Worm (Caenorhabditis elegans): ENCODE data around the gene B0454.8.

The B0454.8 gene

DNA sequence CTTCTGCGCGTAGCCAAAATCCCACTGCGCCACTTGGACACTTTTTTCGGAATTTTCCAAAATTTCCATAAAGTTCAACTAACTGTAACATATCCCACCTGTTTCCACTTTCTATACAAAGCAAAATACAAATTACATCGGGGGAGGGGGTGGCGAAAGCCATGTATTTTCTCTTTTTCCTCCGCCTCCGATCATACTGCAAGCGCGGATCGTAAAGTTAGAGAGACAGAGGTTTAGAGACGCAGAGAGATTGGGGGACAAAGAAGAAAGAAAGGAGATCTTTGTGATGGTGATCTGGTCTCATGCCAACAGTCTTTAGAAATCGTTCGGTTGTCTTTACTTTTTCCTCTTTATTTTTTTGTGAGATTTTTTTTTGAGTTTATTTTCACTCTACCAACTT, 15.0 kb downstream of the B0454.8 start:
- TF ChIP-seq F37D6.2 (tag; optimal IDR thresholded peaks at IDR 0.05), result no peak
- TF ChIP-seq hlh-11 (tag; optimal IDR thresholded peaks at IDR 0.05), result peak; percentile 4
- peak; percentile 37 for TF ChIP-seq aha-1 (tag)
- TF ChIP-seq hlh-30 (tag; optimal IDR thresholded peaks at IDR 0.05; ENCODE audit: insufficient read depth), result peak; percentile 2
- peak; percentile 2 for TF ChIP-seq nhr-28 (tag; optimal IDR thresholded peaks at IDR 0.05)
- TF ChIP-seq nhr-111 (GFP tag; optimal IDR thresholded peaks at IDR 0.05), result no peak

DNA sequence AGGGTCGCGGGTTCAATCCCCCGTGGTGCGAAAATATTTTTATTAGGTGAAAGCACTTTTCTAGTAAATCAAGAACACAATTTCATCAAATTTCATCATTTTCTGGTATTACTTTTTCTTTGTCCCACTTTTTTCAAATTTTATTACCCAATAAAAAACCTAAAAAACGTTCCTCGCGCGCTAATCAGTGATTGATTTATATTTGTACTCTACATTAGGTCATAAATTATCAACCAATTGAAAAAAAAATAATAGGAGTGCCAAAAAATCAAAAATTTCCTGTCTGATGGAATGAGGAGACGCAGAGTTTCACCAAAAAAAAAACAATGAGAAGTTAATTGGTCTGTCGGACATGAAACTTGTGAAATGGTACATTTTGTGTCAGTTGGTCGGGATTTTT, 18.6 kb downstream of the B0454.8 start:
- TF ChIP-seq php-3 (GFP tag; IDR thresholded peaks at IDR 0.05), result peak; percentile 83
- TF ChIP-seq nhr-28 (tag; optimal IDR thresholded peaks at IDR 0.05), result peak; percentile 18
- no peak for TF ChIP-seq ceh-28 (tag; optimal IDR thresholded peaks at IDR 0.05)
- 0 out of 2 replicates have a peak, but pooled peaks have one; percentile 8 for TF ChIP-seq dmd-6 (GFP tag; IDR thresholded peaks at IDR 0.05)
- TF ChIP-seq Y5F2A.4 (GFP tag; optimal IDR thresholded peaks at IDR 0.05), result no peak
- TF ChIP-seq ceh-20 (GFP tag; IDR thresholded peaks at IDR 0.05), result peak; percentile 86
- TF ChIP-seq daf-8 (GFP tag; IDR thresholded peaks at IDR 0.05), result no peak
- TF ChIP-seq tra-1 (GFP tag; IDR thresholded peaks at IDR 0.05), result 0 out of 2 replicates have a peak, but pooled peaks have one; percentile 14

DNA sequence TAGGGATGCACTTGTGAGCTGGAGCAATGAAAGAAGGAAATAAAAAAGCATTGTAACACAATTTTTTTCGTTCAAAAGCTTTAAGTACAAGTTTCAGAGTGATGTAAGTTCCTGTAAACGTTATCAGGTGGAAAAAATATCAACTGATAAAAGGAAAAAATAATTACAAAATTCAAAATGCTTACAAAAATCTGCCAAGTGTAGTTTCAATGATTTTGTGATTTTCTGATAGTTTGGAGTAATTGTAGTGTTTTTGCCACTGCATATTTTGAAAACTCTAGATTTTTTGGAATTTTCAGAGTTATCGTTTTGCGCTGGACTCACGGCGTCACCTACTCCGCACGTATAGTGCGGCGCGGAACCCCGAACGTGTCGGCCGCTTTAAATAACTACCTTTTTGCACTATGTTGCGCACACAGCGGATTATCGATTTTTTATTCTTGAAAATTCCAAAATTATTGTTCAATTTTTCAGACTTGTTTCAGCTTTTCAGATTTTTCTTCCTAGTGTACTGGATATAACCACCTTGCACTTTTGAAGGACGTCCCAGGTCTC, 19.8 kb downstream of the B0454.8 start, which contains the start of gene clec-2:
Gene clec-2, minus strand, starts transcription at position 51 of the 555 bp plus-strand sequence.
- TF ChIP-seq aha-1 (tag) (peak; percentile 7), ZK337.2 (GFP tag; IDR thresholded peaks at IDR 0.05) (no peak)

DNA sequence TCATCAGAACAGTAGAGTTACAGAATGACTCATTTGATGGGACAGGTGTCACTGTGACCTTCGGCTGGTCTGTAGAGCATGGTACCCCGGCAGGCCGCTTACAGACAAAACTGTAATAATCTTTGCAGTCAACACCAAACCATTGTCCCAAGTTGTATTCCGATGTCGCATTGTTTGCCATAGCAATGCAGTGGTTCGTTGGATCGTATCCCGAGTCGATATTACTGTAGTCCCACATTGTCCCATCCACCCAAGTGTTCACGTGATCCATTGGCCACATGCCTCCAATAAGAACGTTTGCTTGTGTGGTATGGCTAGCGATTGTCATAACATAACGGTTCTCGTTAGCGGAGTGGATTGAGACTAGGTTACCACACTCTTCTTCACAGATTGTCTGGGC, 22.4 kb downstream of the B0454.8 start:
- no peak for TF ChIP-seq skn-1 (tag; optimal IDR thresholded peaks at IDR 0.05)
- TF ChIP-seq T26A8.4 (GFP tag; IDR thresholded peaks at IDR 0.05), result no peak
- TF ChIP-seq unc-62 (GFP tag; optimal IDR thresholded peaks at IDR 0.05 in 1 of 2), result peak in 1 of 2 experiments; percentile 91
- TF ChIP-seq unc-62 (tag; optimal IDR thresholded peaks at IDR 0.05), result no peak

DNA sequence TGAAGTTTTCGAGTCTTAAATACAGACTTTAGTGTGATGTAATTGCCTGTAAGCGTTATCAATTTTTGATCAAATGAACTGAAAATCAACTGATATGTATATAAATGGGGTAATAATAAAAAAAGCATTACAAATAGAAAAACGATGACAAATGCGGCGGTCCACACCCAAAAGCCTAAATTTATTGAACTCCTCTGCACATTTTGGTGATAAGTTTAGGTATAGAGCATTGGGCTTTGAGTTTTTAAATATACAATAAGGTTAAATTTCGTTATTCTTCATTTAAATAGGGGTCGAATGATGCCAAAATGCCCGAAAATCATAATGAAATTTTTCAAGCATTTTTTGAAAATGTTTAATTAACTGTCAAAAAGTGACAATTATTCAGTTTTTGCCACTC, 23.5 kb downstream of the B0454.8 start, which contains the start of gene clec-3:
Gene clec-3, minus strand, starts transcription at position 101 of the 400 bp plus-strand sequence.
- TF ChIP-seq unc-39 (tag; optimal IDR thresholded peaks at IDR 0.05) (no peak), set-16 (GFP tag; IDR thresholded peaks at IDR 0.05) (no peak), ZK337.2 (GFP tag; IDR thresholded peaks at IDR 0.05) (no peak), ztf-7 (tag; optimal IDR thresholded peaks at IDR 0.05) (no peak), nhr-102 (tag; optimal IDR thresholded peaks at IDR 0.05) (no peak), Y5F2A.4 (GFP tag; optimal IDR thresholded peaks at IDR 0.05) (no peak), zag-1 (tag; optimal IDR thresholded peaks at IDR 0.05) (no peak), ceh-82 (tag; optimal IDR thresholded peaks at IDR 0.05) (no peak), ces-1 (GFP tag; optimal IDR thresholded peaks at IDR 0.05) (no peak), nhr-76 (tag; optimal IDR thresholded peaks at IDR 0.05) (no peak), attf-4 (tag; optimal IDR thresholded peaks at IDR 0.05) (no peak), madf-9 (GFP tag; conservative IDR thresholded peaks at IDR 0.05) (no peak), fkh-10 (GFP tag; optimal IDR thresholded peaks at IDR 0.05) (no peak), Y105C5A.15 (GFP tag; IDR thresholded peaks at IDR 0.05) (no peak), lim-7 (GFP tag; IDR thresholded peaks at IDR 0.05) (no peak)

DNA sequence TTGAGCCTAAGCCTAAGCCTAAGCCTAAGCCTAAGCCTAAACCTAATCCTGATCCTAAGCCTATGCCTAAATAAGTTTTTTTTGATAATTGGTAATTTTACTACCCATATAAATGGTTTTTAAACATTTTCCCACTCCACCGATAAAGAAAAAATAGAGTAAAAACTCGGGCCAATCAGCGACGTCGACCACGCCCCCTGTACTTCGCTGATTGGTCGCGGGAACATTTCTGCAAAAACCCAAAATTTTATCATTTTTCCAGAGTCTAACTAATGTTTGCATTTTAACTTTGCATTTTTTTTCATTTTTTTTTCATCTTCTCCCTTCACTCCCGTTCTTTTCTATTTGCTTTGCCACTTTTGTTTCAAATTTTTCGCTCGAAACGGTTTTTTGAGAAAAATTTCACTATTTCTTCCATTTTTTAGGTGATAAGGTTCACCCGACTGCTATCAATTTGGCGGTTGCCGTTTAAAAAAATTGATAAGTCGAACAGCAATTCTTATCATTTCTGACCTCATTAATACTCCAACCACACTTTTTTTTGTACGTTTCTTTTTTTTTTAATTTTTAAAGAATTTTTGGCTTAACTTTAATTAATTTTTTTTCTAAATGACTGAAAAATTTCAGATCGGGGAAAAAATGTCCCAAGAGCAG, 28.9 kb downstream of the B0454.8 start, which contains the start of gene C41H7.2:
Gene C41H7.2, plus strand, starts transcription at position 622 of the 654 bp plus-strand sequence.
- no peak for TF ChIP-seq snpc-4 (tag; optimal IDR thresholded peaks at IDR 0.05)
- peak; percentile 51; the same call in 1 of the 2 replicates for TF ChIP-seq dmd-6 (GFP tag; IDR thresholded peaks at IDR 0.05)
- TF ChIP-seq hmg-1.1 (GFP tag; IDR thresholded peaks at IDR 0.05), result no peak
- TF ChIP-seq lin-38 (GFP tag; IDR thresholded peaks at IDR 0.05), result no peak
- no peak for TF ChIP-seq nhr-76 (tag; optimal IDR thresholded peaks at IDR 0.05)
- TF ChIP-seq Y48G9A.11 (GFP tag; IDR thresholded peaks at IDR 0.05), result no peak
- no peak for TF ChIP-seq T20F7.1 (GFP tag; optimal IDR thresholded peaks at IDR 0.05)
- no peak for TF ChIP-seq daf-16 (GFP tag; optimal IDR thresholded peaks at IDR 0.05)
- TF ChIP-seq daf-16 (tag; optimal IDR thresholded peaks at IDR 0.05), result peak; percentile 48
- TF ChIP-seq vab-7 (GFP tag; IDR thresholded peaks at IDR 0.05), result no peak
- TF ChIP-seq F44E2.7 (GFP tag; IDR thresholded peaks at IDR 0.05), result no peak
- TF ChIP-seq pha-4 (GFP tag; IDR thresholded peaks at IDR 0.05), result no peak
- no peak for TF ChIP-seq pha-4 (tag; optimal IDR thresholded peaks at IDR 0.05)
- no peak for TF ChIP-seq ztf-7 (tag; optimal IDR thresholded peaks at IDR 0.05)
- TF ChIP-seq Y75B8A.6 (GFP tag; IDR thresholded peaks at IDR 0.05), result no peak

Data from whole organism, L4 larva.